Worm (Caenorhabditis elegans) whole organism, dauer: Measurements from ENCODE around the gene fbxa-120.

ENCODE experiments used
- unc-62 ChIP-seq: sonication (generic microtip); optimal IDR thresholded peaks from 2 replicates; lab custom pipeline; 2017; ENCODE audit warnings: missing biosample characterization, missing genetic modification reagents, missing genetic modification characterization

Gene fbxa-120

ce11 chrX:17333752-17334151 lies 31.2 kb downstream of the fbxa-120 start, which contains the start of gene C53C11.5:
TSS of gene C53C11.5 (plus strand) at chrX:17334052.
- no peak for TF ChIP-seq unc-62

- no peak for TF ChIP-seq unc-62
These were observed 33.8 kb downstream of the fbxa-120 start, which contains the start of gene C53C11.2 for ce11 chrX:17336354-17336753. TSS of gene C53C11.2 (plus strand) at chrX:17336637.

DNA sequence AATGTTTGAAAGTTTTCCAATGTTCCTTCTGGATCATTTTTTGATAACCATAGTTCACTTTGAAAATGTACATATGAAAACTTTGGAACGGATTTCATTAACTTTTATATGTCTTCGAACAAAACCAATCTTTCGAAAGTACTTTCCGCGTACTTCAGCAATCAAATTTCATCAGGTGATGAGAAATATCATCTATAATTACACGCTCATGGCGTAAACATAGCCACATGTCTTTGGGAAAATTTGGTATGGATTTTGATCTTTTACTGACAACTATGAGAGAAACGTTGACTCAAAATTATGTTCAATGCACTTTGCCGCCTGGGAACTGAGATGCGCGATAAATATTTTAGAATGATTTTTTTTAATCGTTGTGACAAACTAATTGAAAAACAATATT lies 36.4 kb downstream of the fbxa-120 start:
- TF ChIP-seq unc-62, result no peak

DNA sequence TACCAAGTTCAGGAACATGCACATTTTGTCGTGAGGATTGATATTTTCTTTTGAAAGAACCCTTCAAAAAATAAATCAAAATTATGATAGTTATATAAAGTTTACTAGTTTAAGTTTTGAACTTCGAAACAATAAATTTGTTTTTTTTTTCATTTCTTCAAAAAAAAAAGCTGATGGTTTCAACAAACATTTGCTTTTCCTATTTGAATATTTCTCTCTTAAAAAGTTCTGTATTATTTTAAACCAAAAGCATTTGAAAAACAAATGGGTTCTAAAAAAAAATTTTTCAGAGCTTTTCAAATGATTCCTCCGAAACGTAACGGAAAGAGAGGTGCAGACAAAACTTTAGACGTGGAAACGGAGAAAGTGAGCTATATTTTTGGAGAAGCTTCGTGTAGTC lies 38.0 kb downstream of the fbxa-120 start, which contains the start of gene C53C11.1:
Gene C53C11.1 (plus strand): TSS at position 301 of the 400 bp plus-strand sequence.
- no peak for TF ChIP-seq unc-62

DNA sequence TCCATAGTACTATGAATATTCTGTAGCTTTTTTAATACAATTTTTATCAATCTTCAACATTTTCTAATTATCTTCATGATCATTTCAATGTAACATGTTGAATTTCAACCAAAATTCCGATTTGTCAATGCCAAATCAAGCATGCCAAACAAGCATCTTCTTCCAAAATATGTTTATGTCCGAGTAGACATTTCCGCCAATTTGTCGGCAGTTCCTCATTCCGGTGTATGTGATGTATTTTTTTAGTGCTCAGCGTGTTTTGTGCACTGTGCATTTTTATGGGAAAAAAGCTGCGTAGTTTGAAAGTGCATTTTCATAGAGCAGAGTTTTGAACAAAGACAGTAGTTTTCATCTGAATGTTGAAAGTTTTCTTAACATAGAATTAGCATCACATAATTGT lies 46.9 kb downstream of the fbxa-120 start:
- TF ChIP-seq unc-62, result no peak

DNA sequence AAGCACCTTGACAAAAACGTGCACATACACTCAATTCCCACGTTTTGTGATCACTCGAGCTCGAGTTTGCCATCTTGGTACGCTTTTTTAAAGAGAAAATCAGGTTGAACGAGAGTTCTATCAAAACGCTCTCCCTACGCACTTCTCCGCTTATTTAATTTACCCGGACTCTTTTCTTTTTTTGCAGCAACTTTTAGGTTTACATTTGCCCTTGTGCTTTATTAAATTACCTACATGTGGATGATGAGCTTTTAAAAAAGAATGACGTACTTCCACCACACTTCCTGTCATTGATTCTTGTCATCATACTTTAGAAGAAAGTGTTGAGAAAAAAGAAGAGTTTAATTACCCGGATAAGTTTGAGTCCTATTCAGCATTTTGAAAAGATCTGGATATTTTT lies 49.6 kb downstream of the fbxa-120 start:
- TF ChIP-seq unc-62, result no peak
